Worm (Caenorhabditis elegans) whole organism, early embryonic: ENCODE data around the gene egg-3.

Experiments
- B0310.2 ChIP-seq: sonication (generic microtip); optimal IDR thresholded peaks from 2 replicates; lab custom pipeline; 2016; ENCODE audit warnings: mild to moderate bottlenecking, missing genetic modification characterization, missing compliant biosample characterization
- aly-1 ChIP-seq: sonication (generic microtip); optimal IDR thresholded peaks from 2 replicates; lab custom pipeline; 2016; ENCODE audit warnings: missing genetic modification characterization, missing compliant biosample characterization
- ama-1 ChIP-seq: fragments of 150-350 bp; optimal IDR thresholded peaks from 2 replicates; lab custom pipeline; 2014
- ets-7 ChIP-seq: sonication (generic microtip); optimal IDR thresholded peaks from 2 replicates; lab custom pipeline; 2016; ENCODE audit warnings: missing genotype, missing genetic modification characterization, missing compliant biosample characterization
- hmg-4 ChIP-seq: fragments of 200-800 bp; sonication (Bioruptor generic); optimal IDR thresholded peaks from 2 replicates; lab custom pipeline; 2018; ENCODE audit warnings: mild to moderate bottlenecking, missing genetic modification characterization, missing compliant biosample characterization
- tbx-11 ChIP-seq: fragments of 200-800 bp; sonication (Bioruptor generic); IDR thresholded peaks from 2 replicates; pipeline ENCODE4 v1.3.6; 2022; ENCODE audit warnings: missing genetic modification characterization, missing compliant biosample characterization

ce11 chrII:10868670-10869246 lies 15.5 kb downstream of the egg-3 start, which contains the start of the genes gmps-1 and cap-2:
- TF ChIP-seq ama-1 (lab: Kevin White, UChicago), result no peak
- no peak for TF ChIP-seq tbx-11
- no peak for TF ChIP-seq ets-7
- TF ChIP-seq hmg-4 (GFP tag; lab: Kevin White, UChicago), result no peak
- TF ChIP-seq B0310.2 (tag; lab: Kevin White, UChicago), result no peak
- TF ChIP-seq aly-1 (tag; lab: Kevin White, UChicago), result no peak
